Worm (Caenorhabditis elegans) whole organism, mixed stage, embryonic: ENCODE data around the gene fbxa-209.

Source experiments
- M03D4.4 ChIP-seq: sonication (generic microtip); optimal IDR thresholded peaks from 2 replicates; lab custom pipeline; 2017; ENCODE audit warnings: mild to moderate bottlenecking, missing genetic modification characterization, missing compliant biosample characterization
- bed-3 ChIP-seq: fragments of 200-800 bp; sonication (Bioruptor generic); optimal IDR thresholded peaks from 3 replicates; lab custom pipeline; 2018; ENCODE audit warnings: mild to moderate bottlenecking, missing genetic modification characterization, moderate library complexity, missing compliant biosample characterization
- blmp-1 ChIP-seq: fragments of 150-350 bp; optimal IDR thresholded peaks from 2 replicates; lab custom pipeline; 2014; ENCODE audit warnings: missing biosample characterization, missing genetic modification characterization
- ceh-43 ChIP-seq: fragments of 200-800 bp; sonication (Bioruptor generic); optimal IDR thresholded peaks from 2 replicates; lab custom pipeline; 2018; ENCODE audit warnings: mild to moderate bottlenecking, missing genetic modification characterization, moderate library complexity, missing compliant biosample characterization
- ces-1 ChIP-seq: fragments of 150-350 bp; optimal IDR thresholded peaks from 2 replicates; lab custom pipeline; 2014; ENCODE audit warnings: missing biosample characterization, missing genetic modification reagents, missing genetic modification characterization
- cnd-1 ChIP-seq: fragments of 200-800 bp; sonication (Bioruptor generic); optimal IDR thresholded peaks from 2 replicates; lab custom pipeline; 2018; ENCODE audit warnings: mild to moderate bottlenecking, missing genetic modification characterization, missing compliant biosample characterization
- drap-1 ChIP-seq: fragments of 200-800 bp; sonication (Bioruptor generic); optimal IDR thresholded peaks from 3 replicates; lab custom pipeline; 2018; ENCODE audit warnings: mild to moderate bottlenecking, missing genetic modification characterization, missing compliant biosample characterization
- elt-1 ChIP-seq: sonication (generic microtip); optimal IDR thresholded peaks from 2 replicates; lab custom pipeline; 2017; ENCODE audit warnings: missing genetic modification characterization, mild to moderate bottlenecking, missing compliant biosample characterization, antibody characterized with exemption, moderate library complexity, borderline replicate concordance; ENCODE audit not compliant: insufficient read depth
- elt-3 ChIP-seq: fragments of 150-350 bp; optimal IDR thresholded peaks from 2 replicates; lab custom pipeline; 2014; ENCODE audit warnings: missing biosample characterization, missing genetic modification characterization
- ham-2 ChIP-seq: fragments of 200-800 bp; sonication (Bioruptor generic); optimal IDR thresholded peaks from 2 replicates; lab custom pipeline; 2018; ENCODE audit warnings: mild to moderate bottlenecking, missing genetic modification characterization, missing compliant biosample characterization
- hlh-1 ChIP-seq: fragments of 150-350 bp; optimal IDR thresholded peaks from 2 replicates; lab custom pipeline; 2014; ENCODE audit warnings: missing biosample characterization, missing genetic modification reagents, missing genetic modification characterization
- lin-13 ChIP-seq: fragments of 150-350 bp; optimal IDR thresholded peaks from 2 replicates; lab custom pipeline; 2014; ENCODE audit warnings: missing biosample characterization, missing genetic modification characterization
- lin-32 ChIP-seq: fragments of 200-800 bp; sonication (Bioruptor generic); optimal IDR thresholded peaks from 2 replicates; lab custom pipeline; 2018; ENCODE audit warnings: mild to moderate bottlenecking, missing genetic modification characterization, missing compliant biosample characterization
- lsy-2 ChIP-seq: fragments of 150-350 bp; optimal IDR thresholded peaks from 2 replicates; lab custom pipeline; 2014; ENCODE audit warnings: missing biosample characterization, missing genetic modification characterization
- mab-5 ChIP-seq: fragments of 150-350 bp; optimal IDR thresholded peaks from 2 replicates; lab custom pipeline; 2014; ENCODE audit warnings: missing biosample characterization, missing genetic modification characterization
- mep-1 ChIP-seq: fragments of 150-350 bp; optimal IDR thresholded peaks from 2 replicates; lab custom pipeline; 2017; ENCODE audit warnings: missing biosample characterization, missing genetic modification reagents, missing genetic modification characterization, inconsistent platforms
- mls-2 ChIP-seq: sonication (generic microtip); optimal IDR thresholded peaks from 2 replicates; lab custom pipeline; 2016; ENCODE audit warnings: mild to moderate bottlenecking, missing genetic modification characterization, moderate library complexity, missing compliant biosample characterization
- nhr-2 ChIP-seq: fragments of 150-350 bp; optimal IDR thresholded peaks from 2 replicates; lab custom pipeline; 2014; ENCODE audit warnings: missing biosample characterization, missing genetic modification characterization
- nhr-237 ChIP-seq: fragments of 150-350 bp; optimal IDR thresholded peaks from 2 replicates; lab custom pipeline; 2014; ENCODE audit warnings: missing biosample characterization, missing genetic modification characterization
- nhr-28 ChIP-seq: fragments of 150-350 bp; optimal IDR thresholded peaks from 2 replicates; lab custom pipeline; 2014; ENCODE audit warnings: missing biosample characterization, missing genetic modification characterization
- nhr-76 ChIP-seq: sonication (generic microtip); optimal IDR thresholded peaks from 2 replicates; lab custom pipeline; 2017; ENCODE audit warnings: missing biosample characterization, missing genetic modification characterization
- pha-4 ChIP-seq: fragments of 150-350 bp; optimal IDR thresholded peaks from 2 replicates; lab custom pipeline; 2018; ENCODE audit warnings: missing biosample characterization, missing genetic modification reagents, missing genetic modification characterization
- sem-2 ChIP-seq: fragments of 200-800 bp; sonication (Bioruptor generic); optimal IDR thresholded peaks from 2 replicates; lab custom pipeline; 2018; ENCODE audit warnings: mild to moderate bottlenecking, missing genetic modification characterization, missing compliant biosample characterization
- snpc-4 ChIP-seq: fragments of 150-350 bp; optimal IDR thresholded peaks from 2 replicates; lab custom pipeline; 2014; ENCODE audit warnings: missing biosample characterization, missing genetic modification characterization
- sptf-1 ChIP-seq: sonication (generic microtip); optimal IDR thresholded peaks from 2 replicates; lab custom pipeline; 2017; ENCODE audit warnings: mild to moderate bottlenecking, missing genetic modification characterization, moderate library complexity, missing compliant biosample characterization
- unc-120 ChIP-seq: sonication (generic microtip); optimal IDR thresholded peaks from 2 replicates; lab custom pipeline; 2017; ENCODE audit warnings: missing genetic modification characterization, missing compliant biosample characterization; ENCODE audit not compliant: poor library complexity, severe bottlenecking
- unc-39 ChIP-seq: fragments of 150-350 bp; optimal IDR thresholded peaks from 2 replicates; lab custom pipeline; 2014; ENCODE audit warnings: missing biosample characterization, missing genetic modification characterization
- unc-62 ChIP-seq: fragments of 150-350 bp; optimal IDR thresholded peaks from 2 replicates; lab custom pipeline; 2014; ENCODE audit warnings: missing biosample characterization, missing genetic modification reagents, missing genetic modification characterization
- zip-8 ChIP-seq: fragments of 150-350 bp; optimal IDR thresholded peaks from 2 replicates; lab custom pipeline; 2014; ENCODE audit warnings: missing biosample characterization, missing genetic modification characterization

fbxa-209 gene

DNA sequence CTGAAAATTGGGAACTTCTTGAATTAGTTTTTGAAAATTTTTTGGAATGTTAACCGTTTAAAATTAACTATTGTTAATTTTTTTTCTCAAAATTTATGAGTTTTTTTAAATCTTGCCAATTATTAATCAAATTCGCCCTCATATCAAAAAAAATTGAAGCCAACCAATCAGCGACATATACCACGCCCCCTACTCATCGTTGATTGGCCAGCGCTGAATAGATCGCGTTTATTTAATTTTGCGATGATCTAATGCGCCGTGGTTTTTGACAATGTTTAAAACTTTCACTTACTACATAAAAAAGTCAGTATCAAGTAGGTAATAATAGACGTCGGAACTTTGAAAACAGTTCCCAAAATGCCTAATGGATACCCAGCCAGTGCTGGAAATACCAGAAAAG lies 15.5 kb upstream of the fbxa-209 start:
- no peak for TF ChIP-seq nhr-76 (tag; lab: Kevin White, UChicago)
- TF ChIP-seq ceh-43 (GFP tag; lab: Kevin White, UChicago): no peak
- TF ChIP-seq ham-2: no peak
- no peak for TF ChIP-seq ces-1 (GFP tag; lab: Kevin White, UChicago)
- TF ChIP-seq zip-8 (tag; lab: Kevin White, UChicago): no peak
- TF ChIP-seq M03D4.4 (tag; lab: Kevin White, UChicago): no peak
- no peak for TF ChIP-seq elt-1 (tag; lab: Kevin White, UChicago)
- no peak for TF ChIP-seq nhr-237 (tag; lab: Kevin White, UChicago)
- TF ChIP-seq, all 35 proteins: peak for 0

DNA sequence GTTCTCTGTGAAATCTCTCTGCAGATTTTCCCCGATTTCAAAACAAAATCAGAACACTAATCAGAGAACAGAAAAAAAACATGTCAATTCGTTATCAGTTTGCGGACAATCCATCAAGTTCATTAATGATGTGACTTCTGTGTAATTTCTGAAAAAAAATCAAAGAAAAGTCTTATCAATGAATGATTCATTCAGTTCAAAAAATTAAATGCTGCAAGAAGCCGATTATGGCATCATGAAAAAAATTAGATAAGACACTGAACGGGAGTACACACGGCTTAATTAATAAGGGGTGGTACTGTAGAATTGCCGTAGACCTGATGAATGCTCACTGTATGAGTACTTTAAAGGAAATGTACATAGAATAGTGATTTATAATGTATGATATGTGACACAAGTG lies 9.3 kb upstream of the fbxa-209 start:
- TF ChIP-seq ces-1 (GFP tag; lab: Kevin White, UChicago) (no peak), nhr-2 (tag; lab: Kevin White, UChicago) (no peak), mls-2 (tag; lab: Kevin White, UChicago) (no peak), mep-1 (tag; lab: Kevin White, UChicago) (no peak), M03D4.4 (tag; lab: Kevin White, UChicago) (no peak), elt-3 (tag; lab: Kevin White, UChicago) (no peak)
- TF ChIP-seq, all 35 proteins: peak for 0

DNA sequence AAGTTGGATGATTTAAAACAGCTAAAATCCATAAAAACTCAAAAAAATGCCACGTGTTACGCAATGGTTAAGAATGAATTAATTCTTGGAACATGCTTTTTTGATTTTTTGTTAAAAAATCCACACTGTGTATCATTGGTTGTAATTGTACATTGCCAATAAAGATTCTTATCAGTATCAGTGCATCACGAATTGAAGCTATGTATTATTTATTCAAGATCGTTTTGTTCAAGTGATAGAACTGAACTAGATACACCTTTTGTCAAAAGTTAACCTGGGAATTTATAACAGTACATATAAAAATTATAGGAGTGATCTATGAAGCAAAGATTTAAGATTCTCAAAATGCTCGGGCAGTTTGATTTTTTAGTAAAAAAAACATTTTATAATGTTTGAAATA lies 7.8 kb upstream of the fbxa-209 start:
- no peak for TF ChIP-seq sem-2 (GFP tag; lab: Kevin White, UChicago)
- TF ChIP-seq drap-1 (GFP tag; lab: Kevin White, UChicago): no peak
- no peak for TF ChIP-seq nhr-76 (tag; lab: Kevin White, UChicago)
- no peak for TF ChIP-seq nhr-237 (tag; lab: Kevin White, UChicago)
- no peak for TF ChIP-seq ces-1 (GFP tag; lab: Kevin White, UChicago)
- TF ChIP-seq elt-1 (tag; lab: Kevin White, UChicago): no peak
- no peak for TF ChIP-seq mab-5
- TF ChIP-seq unc-39 (tag; lab: Kevin White, UChicago): no peak
- no peak for TF ChIP-seq mls-2 (tag; lab: Kevin White, UChicago)
- no peak for TF ChIP-seq ceh-43 (GFP tag; lab: Kevin White, UChicago)
- no peak for TF ChIP-seq sptf-1 (tag; lab: Kevin White, UChicago)

DNA sequence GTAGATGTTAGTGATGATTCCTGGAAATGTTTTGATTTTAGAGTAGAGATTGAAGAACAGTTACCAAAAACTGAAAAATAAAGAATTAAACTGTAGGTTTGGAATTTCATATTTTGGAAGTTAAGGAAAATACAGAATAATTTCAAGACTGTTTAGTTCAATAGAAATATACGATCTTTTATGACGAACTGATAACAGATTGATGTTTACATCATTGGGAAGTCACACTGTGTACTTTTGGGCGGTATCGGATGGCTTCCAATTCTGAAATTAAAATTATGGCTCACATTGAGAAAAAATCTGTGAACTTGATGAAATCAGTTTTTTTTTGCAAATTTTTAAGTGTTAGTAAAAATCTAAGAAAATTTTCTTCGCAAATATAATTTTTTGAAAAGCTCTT lies 5.6 kb upstream of the fbxa-209 start, which contains the start of gene T26H5.8:
TSS of gene T26H5.8 (minus strand) at position 270 of the 400 bp plus-strand sequence.
- TF ChIP-seq mls-2 (tag; lab: Kevin White, UChicago): no peak
- TF ChIP-seq nhr-28: no peak
- TF ChIP-seq lin-32 (GFP tag; lab: Kevin White, UChicago): no peak
- no peak for TF ChIP-seq drap-1 (GFP tag; lab: Kevin White, UChicago)
- TF ChIP-seq nhr-237 (tag; lab: Kevin White, UChicago): no peak
- TF ChIP-seq snpc-4 (tag; lab: Kevin White, UChicago): no peak
- TF ChIP-seq unc-62: no peak
- no peak for TF ChIP-seq elt-1 (tag; lab: Kevin White, UChicago)
- no peak for TF ChIP-seq ces-1 (GFP tag; lab: Kevin White, UChicago)
- no peak for TF ChIP-seq lsy-2
- TF ChIP-seq sptf-1 (tag; lab: Kevin White, UChicago): no peak
- TF ChIP-seq ham-2: no peak
- TF ChIP-seq lin-13: no peak
- TF ChIP-seq ceh-43 (GFP tag; lab: Kevin White, UChicago): no peak

DNA sequence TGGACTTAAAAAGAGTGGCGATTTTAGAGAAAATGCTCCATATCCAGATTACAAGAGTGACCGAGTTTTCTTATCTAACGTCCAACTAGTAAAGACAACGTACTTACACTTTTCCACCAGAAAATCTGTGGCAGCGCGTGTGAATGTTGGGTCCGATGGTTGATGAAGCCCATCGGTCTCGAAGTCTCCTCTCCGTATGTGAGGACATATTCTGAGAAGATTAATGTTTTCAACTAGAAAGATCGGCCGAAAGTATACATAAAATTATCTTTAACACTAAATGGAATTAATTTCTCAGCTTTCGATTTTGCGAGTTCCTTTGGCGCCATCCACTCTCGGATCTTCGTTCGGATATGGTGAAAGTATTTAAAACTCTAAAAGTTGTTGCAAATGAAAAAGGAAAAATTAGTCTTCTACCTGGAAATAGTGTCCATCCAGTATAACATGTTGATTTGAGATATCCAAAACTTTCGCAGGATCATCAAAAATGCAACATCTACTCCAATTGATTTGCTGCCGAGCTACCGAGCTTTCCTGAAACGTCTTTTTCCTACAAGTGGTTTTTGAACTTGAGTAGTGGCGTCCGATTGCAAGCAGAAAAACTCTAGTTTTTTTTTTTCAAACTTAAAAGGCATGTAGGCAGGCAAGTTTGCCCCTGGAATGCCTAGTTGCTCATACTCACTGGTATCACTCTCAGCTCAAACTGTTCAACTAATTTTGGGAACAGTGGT lies 4.6 kb upstream of the fbxa-209 start:
- no peak for TF ChIP-seq nhr-2 (tag; lab: Kevin White, UChicago)
- TF ChIP-seq unc-120: no peak
- no peak for TF ChIP-seq cnd-1
- no peak for TF ChIP-seq lin-13
- TF ChIP-seq lin-32 (GFP tag; lab: Kevin White, UChicago): no peak
- TF ChIP-seq ceh-43 (GFP tag; lab: Kevin White, UChicago): no peak
- TF ChIP-seq hlh-1 (tag; lab: Kevin White, UChicago): no peak
- no peak for TF ChIP-seq mep-1 (tag; lab: Kevin White, UChicago)
- TF ChIP-seq unc-62: no peak
- no peak for TF ChIP-seq snpc-4 (tag; lab: Kevin White, UChicago)
- TF ChIP-seq ces-1 (GFP tag; lab: Kevin White, UChicago): no peak
- TF ChIP-seq bed-3: no peak
- TF ChIP-seq nhr-237 (tag; lab: Kevin White, UChicago): no peak
- no peak for TF ChIP-seq unc-39 (tag; lab: Kevin White, UChicago)
- no peak for TF ChIP-seq elt-1 (tag; lab: Kevin White, UChicago)
- TF ChIP-seq drap-1 (GFP tag; lab: Kevin White, UChicago): no peak
- TF ChIP-seq blmp-1 (tag; lab: Kevin White, UChicago): no peak
- TF ChIP-seq pha-4 (tag; lab: Kevin White, UChicago): no peak
- TF ChIP-seq ham-2: no peak
- no peak for TF ChIP-seq nhr-28
